Worm (Caenorhabditis elegans): ENCODE data around the gene col-102.

The col-102 gene

ce11 chrIV:593029-593428 is 11.2 kb upstream of the col-102 start, which contains the start of gene C18H7.4:
C18H7.4 (plus strand) TSS chrIV:593329.
- no peak for TF ChIP-seq rec-8 (tag; optimal IDR thresholded peaks at IDR 0.05)
- no peak for TF ChIP-seq lsl-1 (GFP tag; optimal IDR thresholded peaks at IDR 0.05)
- no peak for TF ChIP-seq somi-1 (GFP tag; optimal IDR thresholded peaks at IDR 0.05)
- no peak for TF ChIP-seq lin-40 (tag; optimal IDR thresholded peaks at IDR 0.05)
- no peak for TF ChIP-seq bed-2 (GFP tag; IDR thresholded peaks at IDR 0.05)
- no peak for TF ChIP-seq hsf-1 (GFP tag; IDR thresholded peaks at IDR 0.05)
- TF ChIP-seq B0336.3 (GFP tag; IDR thresholded peaks at IDR 0.05): no peak
- TF ChIP-seq fkh-3 (tag; optimal IDR thresholded peaks at IDR 0.05): no peak
- no peak for TF ChIP-seq gei-17 (GFP tag; optimal IDR thresholded peaks at IDR 0.05)
- TF ChIP-seq hlh-12 (tag; optimal IDR thresholded peaks at IDR 0.05): no peak
- no peak for TF ChIP-seq F57A8.1 (GFP tag; optimal IDR thresholded peaks at IDR 0.05)

ce11 chrIV:594840-595239 is 9.4 kb upstream of the col-102 start:
- TF ChIP-seq egl-18 (GFP tag; IDR thresholded peaks at IDR 0.05) (no peak), D2030.7 (GFP tag; IDR thresholded peaks at IDR 0.05) (no peak), zfh-2 (GFP tag; conservative IDR thresholded peaks at IDR 0.05) (peak; percentile 61; the same call in 1 of the 2 replicates)

ce11 chrIV:596292-596952 is 7.8 kb upstream of the col-102 start, which contains the start of the genes C18H7.7 and C18H7.11:
C18H7.7 (minus strand) TSS chrIV:596392.
C18H7.11 (plus strand) TSS chrIV:596902.
- TF ChIP-seq nhr-80 (tag; optimal IDR thresholded peaks at IDR 0.05): peak; percentile 21
- no peak for TF ChIP-seq athp-1 (tag; optimal IDR thresholded peaks at IDR 0.05)
- no peak for TF ChIP-seq B0261.1 (tag; optimal IDR thresholded peaks at IDR 0.05)
- TF ChIP-seq ztf-3 (GFP tag; optimal IDR thresholded peaks at IDR 0.05): no peak

- TF ChIP-seq attf-3 (GFP tag; conservative IDR thresholded peaks at IDR 0.05): no peak
- TF ChIP-seq ztf-22 (GFP tag; optimal IDR thresholded peaks at IDR 0.05): no peak
- TF ChIP-seq Y53G8AR.9 (GFP tag; conservative IDR thresholded peaks at IDR 0.05): no peak
- TF ChIP-seq F39B2.1 (GFP tag; IDR thresholded peaks at IDR 0.05): no peak
- no peak for TF ChIP-seq zim-3 (tag; optimal IDR thresholded peaks at IDR 0.05)
- TF ChIP-seq nhr-80 (tag; optimal IDR thresholded peaks at IDR 0.05): no peak
- no peak for TF ChIP-seq egrh-3 (GFP tag; IDR thresholded peaks at IDR 0.05)
- no peak for TF ChIP-seq sptf-2 (GFP tag; optimal IDR thresholded peaks at IDR 0.05)
- TF ChIP-seq gei-17 (GFP tag; optimal IDR thresholded peaks at IDR 0.05): no peak
- TF ChIP-seq mes-4 (tag; optimal IDR thresholded peaks at IDR 0.05): no peak
- no peak for TF ChIP-seq unc-130 (GFP tag; optimal IDR thresholded peaks at IDR 0.05)
Observed at ce11 chrIV:601595-601994, 2.6 kb upstream of the col-102 start, which contains the start of gene srt-59. srt-59 (minus strand) TSS chrIV:601695.

ce11 chrIV:603543-603942 is 701 bp upstream of the col-102 start, which contains the start of gene prmt-4:
prmt-4 (minus strand) TSS chrIV:603643.
- TF ChIP-seq Y95B8A.8 (GFP tag; IDR thresholded peaks at IDR 0.05): no peak
- no peak for TF ChIP-seq hmg-1.2 (GFP tag; IDR thresholded peaks at IDR 0.05)
- no peak for TF ChIP-seq lir-1 (GFP tag; conservative IDR thresholded peaks at IDR 0.05)
- TF ChIP-seq unc-62 (GFP tag; optimal IDR thresholded peaks at IDR 0.05): no peak
- no peak for TF ChIP-seq pbrm-1 (GFP tag; IDR thresholded peaks at IDR 0.05)
- no peak for TF ChIP-seq C06A6.2 (GFP tag; conservative IDR thresholded peaks at IDR 0.05)
- TF ChIP-seq ztf-18 (tag; optimal IDR thresholded peaks at IDR 0.05): no peak
- no peak for TF ChIP-seq lin-35 (GFP tag; optimal IDR thresholded peaks at IDR 0.05)
- TF ChIP-seq rcor-1 (GFP tag; IDR thresholded peaks at IDR 0.05): no peak
- TF ChIP-seq lin-26 (GFP tag; IDR thresholded peaks at IDR 0.05): no peak
- TF ChIP-seq snpc-4 (GFP tag; optimal IDR thresholded peaks at IDR 0.05): no peak
- no peak for TF ChIP-seq snpc-4 (tag; optimal IDR thresholded peaks at IDR 0.05)
- TF ChIP-seq cebp-1 (GFP tag; IDR thresholded peaks at IDR 0.05): no peak
- no peak for TF ChIP-seq cebp-1 (tag; optimal IDR thresholded peaks at IDR 0.05)
- TF ChIP-seq aptf-3 (GFP tag; IDR thresholded peaks at IDR 0.05): no peak
- no peak for TF ChIP-seq F33H1.4 (GFP tag; IDR thresholded peaks at IDR 0.05)
- no peak for TF ChIP-seq ceh-58 (GFP tag; IDR thresholded peaks at IDR 0.05)
- TF ChIP-seq gei-17 (GFP tag; optimal IDR thresholded peaks at IDR 0.05): no peak
